Worm (Caenorhabditis elegans) whole organism, young adult: Measurements from ENCODE around the gene ZK546.4.

Experiments used
- B0019.2 ChIP-seq: fragments of 200-800 bp; sonication (Bioruptor generic); conservative IDR thresholded peaks from 2 replicates; pipeline ENCODE4 v1.3.6; 2022; ENCODE audit warnings: missing genetic modification reagents, missing genetic modification characterization, missing compliant biosample characterization
- B0035.1 ChIP-seq: sonication (generic microtip); optimal IDR thresholded peaks from 2 replicates; lab custom pipeline; 2016; ENCODE audit warnings: missing genetic modification characterization, mild to moderate bottlenecking, missing compliant biosample characterization, missing genotype, missing genetic modification reagents
- B0336.3 ChIP-seq: fragments of 200-800 bp; sonication (Bioruptor generic); IDR thresholded peaks from 2 replicates; pipeline ENCODE4 v1.3.6; 2022; ENCODE audit warnings: missing genetic modification characterization, missing compliant biosample characterization
- F10E7.11 ChIP-seq: sonication (generic microtip); optimal IDR thresholded peaks from 2 replicates; lab custom pipeline; 2017; ENCODE audit warnings: mild to moderate bottlenecking, missing genetic modification characterization, moderate library complexity, missing compliant biosample characterization
- F33H1.4 ChIP-seq: fragments of 200-800 bp; sonication (Bioruptor generic); IDR thresholded peaks from 2 replicates; pipeline ENCODE4 v1.3.6; 2022; ENCODE audit warnings: missing genetic modification reagents, missing genetic modification characterization, missing compliant biosample characterization
- F49E8.2 ChIP-seq: sonication (generic microtip); optimal IDR thresholded peaks from 3 replicates; lab custom pipeline; 2017; ENCODE audit warnings: missing genetic modification characterization, mild to moderate bottlenecking, missing compliant biosample characterization, antibody characterized with exemption, moderate library complexity; ENCODE audit not compliant: insufficient read depth
- F52B5.7 ChIP-seq: sonication (generic microtip); optimal IDR thresholded peaks from 2 replicates; lab custom pipeline; 2016; ENCODE audit warnings: mild to moderate bottlenecking, missing genetic modification characterization, missing compliant biosample characterization
- Y53G8AR.9 ChIP-seq: fragments of 200-800 bp; sonication (Bioruptor generic); conservative IDR thresholded peaks from 2 replicates; pipeline ENCODE4 v1.3.6; 2022; ENCODE audit warnings: missing genetic modification reagents, missing genetic modification characterization, missing compliant biosample characterization
- Y56A3A.18 ChIP-seq: fragments of 200-800 bp; sonication (Bioruptor generic); IDR thresholded peaks from 2 replicates; pipeline ENCODE4 v1.3.6; 2022; ENCODE audit warnings: missing genetic modification reagents, missing genetic modification characterization, missing compliant biosample characterization
- Y67H2A.10 ChIP-seq: fragments of 200-800 bp; sonication (Bioruptor generic); conservative IDR thresholded peaks from 2 replicates; pipeline ENCODE4 v1.3.6; 2022; ENCODE audit warnings: missing genetic modification reagents, missing genetic modification characterization, missing compliant biosample characterization
- aptf-3 ChIP-seq: fragments of 200-800 bp; sonication (Bioruptor generic); IDR thresholded peaks from 2 replicates; pipeline ENCODE4 v1.3.6; 2022; ENCODE audit warnings: missing genetic modification characterization, missing compliant biosample characterization
- attf-5 ChIP-seq: fragments of 200-800 bp; sonication (Bioruptor generic); optimal IDR thresholded peaks from 2 replicates; lab custom pipeline; 2018; ENCODE audit warnings: mild to moderate bottlenecking, missing genetic modification characterization, missing compliant biosample characterization
- bed-2 ChIP-seq: fragments of 200-800 bp; sonication (Bioruptor generic); IDR thresholded peaks from 2 replicates; pipeline ENCODE4 v1.3.6; 2022; ENCODE audit warnings: missing genetic modification reagents, missing genetic modification characterization, missing compliant biosample characterization
- ccch-3 ChIP-seq: fragments of 200-800 bp; sonication (Bioruptor generic); optimal IDR thresholded peaks from 2 replicates; lab custom pipeline; 2018; ENCODE audit warnings: mild to moderate bottlenecking, missing genetic modification characterization, missing compliant biosample characterization
- cebp-1 ChIP-seq, 2 experiments: fragments of 200-800 bp in 1 of 2; sonication (Bioruptor generic) in 1 of 2; sonication (generic microtip) in 1 of 2; IDR thresholded peaks in 1 of 2; optimal IDR thresholded peaks in 1 of 2; 2 replicates each; pipeline versions ENCODE4 v1.3.6 to Lab custom; 2017 to 2022; ENCODE audit warnings: missing compliant biosample characterization in 2 of 2, missing genetic modification characterization in 2 of 2, mild to moderate bottlenecking in 1 of 2, missing genetic modification reagents in 1 of 2, moderate library complexity in 1 of 2
- ceh-100 ChIP-seq: fragments of 200-800 bp; sonication (Bioruptor generic); IDR thresholded peaks from 2 replicates; pipeline ENCODE4 v1.3.6; 2022; ENCODE audit warnings: missing genetic modification reagents, missing genetic modification characterization, missing compliant biosample characterization
- ceh-40 ChIP-seq: fragments of 200-800 bp; sonication (Bioruptor generic); IDR thresholded peaks from 2 replicates; pipeline ENCODE4 v1.3.6; 2022; ENCODE audit warnings: missing genetic modification characterization, missing compliant biosample characterization
- ceh-58 ChIP-seq: fragments of 200-800 bp; sonication (Bioruptor generic); IDR thresholded peaks from 2 replicates; pipeline ENCODE4 v1.3.6; 2022; ENCODE audit warnings: missing genetic modification characterization, missing compliant biosample characterization
- ceh-79 ChIP-seq: sonication (generic microtip); optimal IDR thresholded peaks from 2 replicates; lab custom pipeline; 2017; ENCODE audit warnings: mild to moderate bottlenecking, missing genetic modification characterization, missing compliant biosample characterization
- chd-7 ChIP-seq: sonication (generic microtip); optimal IDR thresholded peaks from 2 replicates; lab custom pipeline; 2016; ENCODE audit warnings: mild to moderate bottlenecking, missing genetic modification characterization, moderate library complexity, missing compliant biosample characterization
- dox-1 ChIP-seq: fragments of 200-800 bp; sonication (Bioruptor generic); IDR thresholded peaks from 2 replicates; pipeline ENCODE4 v1.3.6; 2022; ENCODE audit warnings: missing genetic modification reagents, missing genetic modification characterization, missing compliant biosample characterization
- dpff-1 ChIP-seq: sonication (generic microtip); optimal IDR thresholded peaks from 2 replicates; lab custom pipeline; 2017; ENCODE audit warnings: mild to moderate bottlenecking, missing genetic modification characterization, missing compliant biosample characterization
- ekl-4 ChIP-seq: fragments of 200-800 bp; sonication (Bioruptor generic); IDR thresholded peaks from 2 replicates; pipeline ENCODE4 v1.3.6; 2022; ENCODE audit warnings: missing genetic modification reagents, missing genetic modification characterization, missing compliant biosample characterization
- hmg-1.2 ChIP-seq: fragments of 200-800 bp; sonication (Bioruptor generic); IDR thresholded peaks from 2 replicates; pipeline ENCODE4 v1.3.6; 2022; ENCODE audit warnings: missing genetic modification reagents, missing genetic modification characterization, missing compliant biosample characterization
- lin-26 ChIP-seq: fragments of 200-800 bp; sonication (Bioruptor generic); IDR thresholded peaks from 2 replicates; pipeline ENCODE4 v1.3.6; 2022; ENCODE audit warnings: missing genetic modification reagents, missing genetic modification characterization, missing compliant biosample characterization
- lin-54 ChIP-seq: fragments of 200-800 bp; sonication (Bioruptor generic); optimal IDR thresholded peaks from 2 replicates; lab custom pipeline; 2018; ENCODE audit warnings: mild to moderate bottlenecking, missing genetic modification characterization, missing compliant biosample characterization
- lsl-1 ChIP-seq: fragments of 200-800 bp; sonication (Bioruptor generic); optimal IDR thresholded peaks from 2 replicates; lab custom pipeline; 2018; ENCODE audit warnings: mild to moderate bottlenecking, missing genetic modification characterization, moderate library complexity, missing compliant biosample characterization
- madf-10 ChIP-seq: sonication (generic microtip); optimal IDR thresholded peaks from 2 replicates; lab custom pipeline; 2016; ENCODE audit warnings: mild to moderate bottlenecking, missing genetic modification characterization, missing compliant biosample characterization
- madf-3 ChIP-seq: fragments of 200-800 bp; sonication (Bioruptor generic); IDR thresholded peaks from 2 replicates; pipeline ENCODE4 v1.3.6; 2022; ENCODE audit warnings: missing genetic modification reagents, missing genetic modification characterization, missing compliant biosample characterization
- mcd-1 ChIP-seq: fragments of 200-800 bp; sonication (Bioruptor generic); IDR thresholded peaks from 2 replicates; pipeline ENCODE4 v1.3.6; 2022; ENCODE audit warnings: missing genetic modification reagents, missing genetic modification characterization, missing compliant biosample characterization
- mxl-1 ChIP-seq: sonication (generic microtip); optimal IDR thresholded peaks from 2 replicates; lab custom pipeline; 2016; ENCODE audit warnings: missing genetic modification characterization, missing compliant biosample characterization
- nfya-1 ChIP-seq: sonication (generic microtip); optimal IDR thresholded peaks from 2 replicates; lab custom pipeline; 2017; ENCODE audit warnings: antibody characterized with exemption, missing compliant biosample characterization, missing genetic modification characterization, borderline replicate concordance; ENCODE audit not compliant: insufficient read depth
- nfya-2 ChIP-seq: fragments of 200-800 bp; sonication (Bioruptor generic); IDR thresholded peaks from 2 replicates; pipeline ENCODE4 v1.3.6; 2022; ENCODE audit warnings: missing genetic modification reagents, missing genetic modification characterization, missing compliant biosample characterization
- nhr-27 ChIP-seq: fragments of 200-800 bp; sonication (Bioruptor generic); optimal IDR thresholded peaks from 2 replicates; lab custom pipeline; 2018; ENCODE audit warnings: mild to moderate bottlenecking, missing genetic modification characterization, moderate library complexity, missing compliant biosample characterization
- nhr-80 ChIP-seq: sonication (generic microtip); optimal IDR thresholded peaks from 2 replicates; lab custom pipeline; 2016; ENCODE audit warnings: missing genetic modification characterization, missing compliant biosample characterization
- pbrm-1 ChIP-seq: fragments of 200-800 bp; sonication (Bioruptor generic); IDR thresholded peaks from 2 replicates; pipeline ENCODE4 v1.3.6; 2022; ENCODE audit warnings: missing genetic modification reagents, missing genetic modification characterization, missing compliant biosample characterization
- repo-1 ChIP-seq: sonication (generic microtip); optimal IDR thresholded peaks from 2 replicates; lab custom pipeline; 2017; ENCODE audit warnings: mild to moderate bottlenecking, missing genetic modification characterization, missing compliant biosample characterization
- sea-2 ChIP-seq: fragments of 200-800 bp; sonication (Bioruptor generic); IDR thresholded peaks from 2 replicates; pipeline ENCODE4 v1.3.6; 2022; ENCODE audit warnings: missing genetic modification characterization, missing compliant biosample characterization
- snpc-4 ChIP-seq, 5 experiments: fragments of 150-350 bp in 1 of 5; sonication (generic microtip) in 4 of 5; optimal IDR thresholded peaks; 2 replicates each; lab custom pipeline; 2014 to 2018; ENCODE audit warnings: missing genetic modification characterization in 5 of 5, missing biosample characterization in 3 of 5, antibody characterized with exemption in 2 of 5, mild to moderate bottlenecking in 2 of 5, missing compliant biosample characterization in 2 of 5, missing genotype in 2 of 5, moderate library complexity in 2 of 5, missing genetic modification reagents in 1 of 5
- somi-1 ChIP-seq: fragments of 200-800 bp; sonication (Bioruptor generic); optimal IDR thresholded peaks from 2 replicates; lab custom pipeline; 2018; ENCODE audit warnings: mild to moderate bottlenecking, missing genetic modification characterization, missing compliant biosample characterization
- tbp1 ChIP-seq: fragments of 200-800 bp; sonication (Bioruptor generic); optimal IDR thresholded peaks from 2 replicates; lab custom pipeline; 2018; ENCODE audit warnings: mild to moderate bottlenecking, missing genetic modification characterization, missing compliant biosample characterization
- tlf-1 ChIP-seq: fragments of 200-800 bp; sonication (Bioruptor generic); optimal IDR thresholded peaks from 2 replicates; lab custom pipeline; 2018; ENCODE audit warnings: mild to moderate bottlenecking, missing genetic modification characterization, missing compliant biosample characterization
- unc-62 ChIP-seq: fragments of 150-350 bp; optimal IDR thresholded peaks from 2 replicates; lab custom pipeline; 2014; ENCODE audit warnings: missing biosample characterization, missing genetic modification reagents, missing genetic modification characterization
- zim-3 ChIP-seq: sonication (generic microtip); optimal IDR thresholded peaks from 2 replicates; lab custom pipeline; 2017; ENCODE audit warnings: mild to moderate bottlenecking, missing genetic modification characterization, moderate library complexity, missing compliant biosample characterization
- ztf-22 ChIP-seq: fragments of 200-800 bp; sonication (Bioruptor generic); optimal IDR thresholded peaks from 2 replicates; lab custom pipeline; 2018; ENCODE audit warnings: mild to moderate bottlenecking, missing genetic modification characterization, moderate library complexity, missing compliant biosample characterization
- ztf-6 ChIP-seq: fragments of 200-800 bp; sonication (Bioruptor generic); IDR thresholded peaks from 2 replicates; pipeline ENCODE4 v1.3.6; 2022; ENCODE audit warnings: missing genetic modification reagents, missing genetic modification characterization, missing compliant biosample characterization

The ZK546.4 gene

DNA sequence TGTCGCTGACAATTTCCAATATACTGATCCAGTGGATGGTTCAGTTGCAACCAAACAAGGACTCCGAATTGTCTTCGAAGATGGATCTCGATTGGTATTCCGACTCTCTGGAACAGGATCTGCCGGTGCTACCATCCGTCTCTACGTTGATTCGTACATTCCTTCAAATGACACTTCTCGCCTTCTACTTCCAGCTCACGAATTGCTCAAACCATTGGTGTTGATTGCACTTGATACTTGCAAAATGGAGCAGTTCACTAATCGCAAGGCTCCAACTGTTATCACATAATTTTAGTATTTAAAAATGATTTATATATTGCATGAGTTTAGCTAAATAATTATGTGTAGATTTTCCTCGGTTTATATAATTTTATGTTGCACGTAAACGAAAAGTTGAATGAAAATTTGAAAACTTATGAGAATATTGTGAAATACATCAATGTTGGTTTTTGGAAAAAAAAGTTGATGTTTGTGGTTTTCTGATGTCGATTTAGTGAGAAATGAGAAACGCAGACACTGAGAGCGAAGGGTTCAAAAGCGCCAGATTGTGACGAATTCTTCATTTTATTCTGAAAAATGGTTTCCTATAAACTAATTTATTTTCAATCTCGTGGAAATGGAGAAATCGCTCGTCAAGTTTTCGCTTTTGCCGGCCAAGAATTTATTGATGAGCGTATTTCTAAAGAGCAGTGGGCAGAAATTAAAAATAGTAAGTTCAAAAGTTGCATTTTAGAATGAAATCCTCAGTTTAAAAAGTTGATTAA lies 46.6 kb upstream of the ZK546.4 start, which contains the start of gene gst-9:
Gene gst-9, plus strand, starts transcription at position 574 of the 764 bp plus-strand sequence.
- TF ChIP-seq aptf-3 (no peak), F10E7.11 (tag; lab: Kevin White, UChicago) (no peak), chd-7 (peak; percentile 28), zim-3 (tag; lab: Kevin White, UChicago) (peak; percentile 11), ceh-58 (GFP tag; lab: Robert Waterston, UW) (no peak), nhr-80 (tag; lab: Kevin White, UChicago) (peak; percentile 40), cebp-1 (GFP tag; IDR thresholded peaks at IDR 0.05; lab: Robert Waterston, UW) (peak; percentile 68), cebp-1 (tag; optimal IDR thresholded peaks at IDR 0.05; lab: Kevin White, UChicago) (peak; percentile 82), repo-1 (peak; percentile 83), sea-2 (GFP tag; lab: Robert Waterston, UW) (no peak), B0019.2 (GFP tag; lab: Robert Waterston, UW) (no peak), hmg-1.2 (GFP tag; lab: Robert Waterston, UW) (peak; percentile 36), Y56A3A.18 (peak; percentile 76), ceh-79 (tag; lab: Kevin White, UChicago) (peak; percentile 55), ztf-22 (GFP tag; lab: Kevin White, UChicago) (peak; percentile 62), mcd-1 (GFP tag; lab: Robert Waterston, UW) (peak; percentile 30; the same call in 1 of the 2 replicates), snpc-4 (GFP tag; optimal IDR thresholded peaks at IDR 0.05; lab: Kevin White, UChicago) (no peak), snpc-4 (tag; optimal IDR thresholded peaks at IDR 0.05; lab: Kevin White, UChicago) (peak in 2 of 4 experiments; percentile 4 to 16), pbrm-1 (GFP tag; lab: Robert Waterston, UW) (0 out of 2 replicates have a peak, but pooled peaks have one; percentile 53), madf-10 (tag; lab: Kevin White, UChicago) (peak; percentile 6), unc-62 (GFP tag; lab: Kevin White, UChicago) (no peak), ceh-100 (GFP tag; lab: Robert Waterston, UW) (no peak), lsl-1 (GFP tag; lab: Kevin White, UChicago) (peak; percentile 5), mxl-1 (no peak), somi-1 (GFP tag; lab: Kevin White, UChicago) (no peak), B0035.1 (no peak), B0336.3 (GFP tag; lab: Robert Waterston, UW) (peak; percentile 69), lin-26 (GFP tag; lab: Robert Waterston, UW) (0 out of 2 replicates have a peak, but pooled peaks have one; percentile 50), nfya-1 (tag; lab: Kevin White, UChicago) (no peak), Y53G8AR.9 (peak; percentile 83), ekl-4 (GFP tag; lab: Robert Waterston, UW) (peak; percentile 71; the same call in 1 of the 2 replicates), F52B5.7 (peak; percentile 51), bed-2 (GFP tag; lab: Robert Waterston, UW) (no peak), ztf-6 (no peak), attf-5 (peak; percentile 60), nfya-2 (no peak), madf-3 (GFP tag; lab: Robert Waterston, UW) (peak; percentile 44; the same call in 1 of the 2 replicates), tlf-1 (GFP tag; lab: Kevin White, UChicago) (peak; percentile 80), dox-1 (GFP tag; lab: Robert Waterston, UW) (peak; percentile 55), F49E8.2 (tag; lab: Kevin White, UChicago) (no peak), lin-54 (peak; percentile 53), ccch-3 (GFP tag; lab: Kevin White, UChicago) (no peak), F33H1.4 (GFP tag; lab: Robert Waterston, UW) (no peak), Y67H2A.10 (GFP tag; lab: Robert Waterston, UW) (no peak), ceh-40 (GFP tag; lab: Robert Waterston, UW) (0 out of 2 replicates have a peak, but pooled peaks have one; percentile 13), dpff-1 (tag; lab: Kevin White, UChicago) (no peak), nhr-27 (no peak), tbp1 (peak; percentile 52)
